Fruit fly (Drosophila melanogaster) whole organism, embryonic: ENCODE data around the gene RpS28-like.

Source experiments
- Atf3 ChIP-seq: fragments of 200-800 bp; sonication (Bioruptor generic); optimal IDR thresholded peaks from 3 replicates; lab custom pipeline; 2016; ENCODE audit warnings: missing biosample characterization, missing genetic modification characterization
- CG10654 ChIP-seq: fragments of 200-800 bp; sonication (Bioruptor generic); optimal IDR thresholded peaks from 2 replicates; lab custom pipeline; 2016; ENCODE audit warnings: missing biosample characterization, missing genetic modification characterization
- CG11560 ChIP-seq: fragments of 200-800 bp; sonication (Bioruptor generic); IDR thresholded peaks from 3 replicates; pipeline ENCODE4 v1.3.6; 2022; ENCODE audit warnings: missing biosample characterization, missing genetic modification characterization
- CG15696 ChIP-seq: fragments of 200-800 bp; sonication (Bioruptor generic); optimal IDR thresholded peaks from 2 replicates; lab custom pipeline; 2019; ENCODE audit warnings: missing biosample characterization, mild to moderate bottlenecking, missing genetic modification characterization, moderate library complexity
- CG17612 ChIP-seq: fragments of 200-800 bp; sonication (Bioruptor generic); IDR thresholded peaks from 2 replicates; pipeline ENCODE4 v1.3.6; 2022; ENCODE audit warnings: missing biosample characterization, missing genetic modification characterization
- CG18011 ChIP-seq: fragments of 200-800 bp; sonication (Bioruptor generic); optimal IDR thresholded peaks from 2 replicates; lab custom pipeline; 2017; ENCODE audit warnings: missing biosample characterization, missing genetic modification characterization, mild to moderate bottlenecking, moderate library complexity, missing genotype
- CG18599 ChIP-seq: fragments of 200-800 bp; sonication (Bioruptor generic); optimal IDR thresholded peaks from 3 replicates; lab custom pipeline; 2017; ENCODE audit warnings: missing biosample characterization, missing genetic modification characterization, mild to moderate bottlenecking, moderate library complexity, missing genetic modification reagents
- CG2129 ChIP-seq: fragments of 200-800 bp; sonication (Bioruptor generic); IDR thresholded peaks from 2 replicates; pipeline ENCODE4 v1.3.6; 2022; ENCODE audit warnings: missing biosample characterization, missing genetic modification characterization; ENCODE audit not compliant: partially characterized antibody
- CG2712 ChIP-seq: fragments of 200-800 bp; optimal IDR thresholded peaks from 3 replicates; lab custom pipeline; 2019; ENCODE audit warnings: missing biosample characterization, mild to moderate bottlenecking, missing genetic modification characterization, moderate library complexity
- CG4328 ChIP-seq: fragments of 200-800 bp; sonication (Bioruptor generic); optimal IDR thresholded peaks from 3 replicates; lab custom pipeline; 2017; ENCODE audit warnings: missing biosample characterization, missing genetic modification reagents, missing genetic modification characterization
- CG4617 ChIP-seq: fragments of 200-800 bp; sonication (Bioruptor generic); optimal IDR thresholded peaks from 3 replicates; lab custom pipeline; 2016; ENCODE audit warnings: missing biosample characterization, missing genetic modification characterization, borderline replicate concordance
- CG7745 ChIP-seq: fragments of 200-800 bp; sonication (Bioruptor generic); optimal IDR thresholded peaks from 2 replicates; lab custom pipeline; 2018; ENCODE audit warnings: missing biosample characterization, mild to moderate bottlenecking, missing genetic modification characterization, moderate library complexity
- CG7786 ChIP-seq: fragments of 200-800 bp; sonication (Bioruptor generic); optimal IDR thresholded peaks from 2 replicates; lab custom pipeline; 2016; ENCODE audit warnings: missing biosample characterization, missing genetic modification characterization
- CG7987 ChIP-seq: fragments of 200-800 bp; sonication (Bioruptor generic); optimal IDR thresholded peaks from 2 replicates; lab custom pipeline; 2018; ENCODE audit warnings: missing biosample characterization, mild to moderate bottlenecking, missing genetic modification characterization, moderate library complexity
- CG8281 ChIP-seq: fragments of 200-800 bp; sonication (Bioruptor generic); optimal IDR thresholded peaks from 2 replicates; lab custom pipeline; 2018; ENCODE audit warnings: missing biosample characterization, mild to moderate bottlenecking, missing genetic modification characterization, moderate library complexity
- D ChIP-seq, 2 experiments: fragments of 200-800 bp in 1 of 2; fragments of >200 bp in 1 of 2; sonication (Bioruptor generic) in 1 of 2; optimal IDR thresholded peaks; 2 replicates in 1 of 2; 3 replicates in 1 of 2; lab custom pipeline; 2017; ENCODE audit warnings: mild to moderate bottlenecking in 1 of 2, missing biosample characterization in 1 of 2, missing genetic modification characterization in 1 of 2, missing genetic modification reagents in 1 of 2
- D19A ChIP-seq: fragments of 200-800 bp; optimal IDR thresholded peaks from 3 replicates; lab custom pipeline; 2019; ENCODE audit warnings: missing biosample characterization, mild to moderate bottlenecking, missing genetic modification characterization, moderate library complexity
- Fer2 ChIP-seq: fragments of 200-800 bp; sonication (Bioruptor generic); optimal IDR thresholded peaks from 2 replicates; lab custom pipeline; 2018; ENCODE audit warnings: missing biosample characterization, mild to moderate bottlenecking, missing genetic modification characterization, moderate library complexity
- HLH3B ChIP-seq: fragments of 200-800 bp; sonication (Bioruptor generic); IDR thresholded peaks from 2 replicates; pipeline ENCODE4 v1.3.6; 2022; ENCODE audit warnings: missing biosample characterization, missing genetic modification characterization
- HLHmδ ChIP-seq: fragments of 200-800 bp; sonication (Bioruptor generic); optimal IDR thresholded peaks from 2 replicates; lab custom pipeline; 2018; ENCODE audit warnings: missing biosample characterization, mild to moderate bottlenecking, missing genetic modification characterization, moderate library complexity
- MTF-1 ChIP-seq: fragments of 200-800 bp; sonication (Bioruptor generic); optimal IDR thresholded peaks from 2 replicates; lab custom pipeline; 2018; ENCODE audit warnings: missing biosample characterization, mild to moderate bottlenecking, missing genetic modification characterization, borderline replicate concordance
- Med ChIP-seq: fragments of 200-800 bp; sonication (Bioruptor generic); peaks from one replicate; lab custom pipeline; 2016; ENCODE audit warnings: missing biosample characterization, missing genetic modification characterization, mild to moderate bottlenecking, inconsistent platforms, moderate library complexity
- Mes4 ChIP-seq: fragments of 200-800 bp; sonication (Bioruptor generic); optimal IDR thresholded peaks from 2 replicates; lab custom pipeline; 2016; ENCODE audit warnings: missing biosample characterization, missing genetic modification characterization
- Nf-YC ChIP-seq: fragments of 200-800 bp; optimal IDR thresholded peaks from 3 replicates; lab custom pipeline; 2019; ENCODE audit warnings: missing biosample characterization, mild to moderate bottlenecking, missing genetic modification characterization, moderate library complexity
- NfI ChIP-seq: fragments of 200-800 bp; sonication (Bioruptor generic); optimal IDR thresholded peaks from 3 replicates; lab custom pipeline; 2018; ENCODE audit warnings: missing biosample characterization, mild to moderate bottlenecking, missing genetic modification characterization, moderate library complexity
- Oaz ChIP-seq: fragments of 200-800 bp; sonication (Bioruptor generic); IDR thresholded peaks from 2 replicates; pipeline ENCODE4 v1.3.6; 2022; ENCODE audit warnings: missing biosample characterization, missing genetic modification characterization
- Opbp ChIP-seq: fragments of 200-800 bp; sonication (Bioruptor generic); IDR thresholded peaks from 3 replicates; pipeline ENCODE4 v1.3.6; 2022; ENCODE audit warnings: missing biosample characterization, missing genetic modification characterization; ENCODE audit not compliant: partially characterized antibody
- Pdp1 ChIP-seq, 2 experiments: fragments of 200-800 bp; sonication (Bioruptor generic); optimal IDR thresholded peaks; 3 replicates each; lab custom pipeline; 2016; ENCODE audit warnings: missing biosample characterization in 2 of 2, missing genetic modification characterization in 2 of 2, mild to moderate bottlenecking in 1 of 2, moderate library complexity in 1 of 2
- aop ChIP-seq: fragments of 200-800 bp; sonication (Bioruptor generic); IDR thresholded peaks from 2 replicates; pipeline ENCODE4 v1.3.6; 2022; ENCODE audit warnings: missing biosample characterization, missing genetic modification characterization
- ara ChIP-seq: fragments of 200-800 bp; sonication (Bioruptor generic); IDR thresholded peaks from 2 replicates; pipeline ENCODE4 v1.3.6; 2022; ENCODE audit warnings: missing biosample characterization, missing genetic modification characterization
- ash1 ChIP-seq: fragments of 200-800 bp; sonication (Bioruptor generic); optimal IDR thresholded peaks from 2 replicates; lab custom pipeline; 2018; ENCODE audit warnings: missing biosample characterization, mild to moderate bottlenecking, missing genetic modification characterization
- bsh ChIP-seq, 2 experiments: fragments of 200-800 bp; sonication (Bioruptor generic); optimal IDR thresholded peaks; 2 replicates each; lab custom pipeline; 2017 to 2018; ENCODE audit warnings: mild to moderate bottlenecking in 2 of 2, missing biosample characterization in 2 of 2, missing genetic modification characterization in 2 of 2, moderate library complexity in 1 of 2
- chif ChIP-seq, 2 experiments: fragments of 200-800 bp; sonication (Bioruptor generic); optimal IDR thresholded peaks; 3 replicates each; lab custom pipeline; 2016; ENCODE audit warnings: missing biosample characterization in 2 of 2, missing genetic modification characterization in 2 of 2
- disco-r ChIP-seq: fragments of 200-800 bp; sonication (Bioruptor generic); optimal IDR thresholded peaks from 2 replicates; lab custom pipeline; 2016; ENCODE audit warnings: missing biosample characterization, missing genetic modification characterization
- dysf ChIP-seq: fragments of 200-800 bp; sonication (Bioruptor generic); IDR thresholded peaks from 3 replicates; pipeline ENCODE4 v1.3.6; 2022; ENCODE audit warnings: missing biosample characterization, missing genetic modification characterization
- gce ChIP-seq: fragments of 200-800 bp; sonication (Bioruptor generic); IDR thresholded peaks from 3 replicates; pipeline ENCODE4 v1.3.6; 2022; ENCODE audit warnings: missing biosample characterization, missing genetic modification characterization
- h ChIP-seq: fragments of >200 bp; optimal IDR thresholded peaks from 2 replicates; lab custom pipeline; 2017
- kni ChIP-seq: fragments of 200-800 bp; sonication (Bioruptor generic); optimal IDR thresholded peaks from 3 replicates; lab custom pipeline; 2017; ENCODE audit warnings: mild to moderate bottlenecking, missing biosample characterization, missing genetic modification reagents, missing genetic modification characterization
- nom ChIP-seq: fragments of 200-800 bp; sonication (Bioruptor generic); optimal IDR thresholded peaks from 2 replicates; lab custom pipeline; 2017; ENCODE audit warnings: missing biosample characterization, missing genetic modification characterization, mild to moderate bottlenecking, moderate library complexity, missing genetic modification reagents
- odd ChIP-seq: fragments of 200-800 bp; sonication (Bioruptor generic); optimal IDR thresholded peaks from 2 replicates; lab custom pipeline; 2017; ENCODE audit warnings: missing biosample characterization, mild to moderate bottlenecking, missing genetic modification characterization
- otp ChIP-seq: fragments of 200-800 bp; sonication (Bioruptor generic); IDR thresholded peaks from 3 replicates; pipeline ENCODE4, ENCODE4 v1.3.6; 2022; ENCODE audit warnings: missing biosample characterization, missing genetic modification characterization
- pho ChIP-seq: fragments of 200-800 bp; sonication (Bioruptor generic); optimal IDR thresholded peaks from 2 replicates; lab custom pipeline; 2016; ENCODE audit warnings: missing biosample characterization, missing genetic modification characterization
- phol ChIP-seq: fragments of 200-800 bp; sonication (Bioruptor generic); optimal IDR thresholded peaks from 3 replicates; lab custom pipeline; 2018; ENCODE audit warnings: missing biosample characterization, mild to moderate bottlenecking, missing genetic modification characterization, moderate library complexity
- sisA ChIP-seq: fragments of 200-800 bp; sonication (Bioruptor generic); IDR thresholded peaks from 2 replicates; pipeline ENCODE4 v1.3.6; 2022; ENCODE audit warnings: missing biosample characterization, missing genetic modification characterization
- slou ChIP-seq: fragments of 200-800 bp; sonication (Bioruptor generic); optimal IDR thresholded peaks from 3 replicates; lab custom pipeline; 2016; ENCODE audit warnings: missing biosample characterization, missing genetic modification characterization
- sqz ChIP-seq: fragments of 200-800 bp; sonication (Bioruptor generic); optimal IDR thresholded peaks from 3 replicates; lab custom pipeline; 2018; ENCODE audit warnings: missing biosample characterization, mild to moderate bottlenecking, missing genetic modification characterization
- tup ChIP-seq: fragments of 200-800 bp; sonication (Bioruptor generic); optimal IDR thresholded peaks from 2 replicates; lab custom pipeline; 2016; ENCODE audit warnings: missing biosample characterization, mild to moderate bottlenecking, missing genetic modification characterization, moderate library complexity
- zf30C ChIP-seq: fragments of 200-800 bp; sonication (Bioruptor generic); optimal IDR thresholded peaks from 3 replicates; lab custom pipeline; 2018; ENCODE audit warnings: missing biosample characterization, mild to moderate bottlenecking, missing genetic modification characterization

Gene RpS28-like

DNA sequence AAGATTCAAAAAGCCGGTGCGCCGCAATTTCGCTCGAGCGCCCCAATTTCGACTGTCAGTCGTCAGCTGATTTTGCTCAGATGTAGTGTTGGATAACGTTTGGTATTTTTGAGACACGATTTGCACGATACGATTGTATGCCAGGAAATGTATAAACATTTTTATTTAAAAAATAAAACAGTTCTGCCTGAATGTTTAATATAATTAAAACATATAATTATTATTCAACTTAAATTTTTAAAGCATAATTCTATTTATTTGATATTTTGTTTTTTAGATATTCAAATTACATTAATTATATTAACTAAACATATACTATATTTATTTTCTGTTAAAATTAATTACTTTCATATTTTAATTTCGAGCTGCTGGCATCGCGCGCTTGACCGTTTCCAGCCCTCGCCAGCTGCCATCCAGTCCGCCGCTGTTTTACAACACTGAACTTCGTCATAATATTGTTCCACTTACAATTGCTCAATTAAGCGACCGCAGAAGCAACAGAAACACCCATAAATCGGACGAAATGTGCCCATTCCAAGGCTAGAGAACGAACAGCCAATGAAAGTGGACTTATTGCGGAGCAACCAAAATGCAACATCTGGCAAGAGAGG, 5.5 kb upstream of the RpS28-like start, which contains the start of the genes FucTB and scat (continued):
- peak; percentile 84 for TF ChIP-seq CG11560 (tag; lab: Robert Waterston, UW)
- TF ChIP-seq Oaz: peak; percentile 82
- TF ChIP-seq bsh (GFP tag; optimal IDR thresholded peaks at IDR 0.05; lab: Kevin White, UChicago): peak; percentile 27 to 85
- no peak for TF ChIP-seq ash1
- TF ChIP-seq aop (GFP tag; lab: Robert Waterston, UW): 0 out of 2 replicates have a peak, but pooled peaks have one; percentile 27
- no peak for TF ChIP-seq h
- peak; percentile 81 for TF ChIP-seq ara (GFP tag; lab: Robert Waterston, UW)
- TF ChIP-seq CG4328: peak; percentile 89
- peak; percentile 44 for TF ChIP-seq CG7786 (GFP tag; lab: Kevin White, UChicago)
- peak; percentile 92 for TF ChIP-seq NfI (GFP tag; lab: Kevin White, UChicago)
- TF ChIP-seq HLH3B (GFP tag; lab: Robert Waterston, UW): peak; percentile 92
- peak; percentile 95 for TF ChIP-seq dysf
- peak; percentile 93 for TF ChIP-seq sisA (GFP tag; lab: Robert Waterston, UW)
- TF ChIP-seq Pdp1 (GFP tag; optimal IDR thresholded peaks at IDR 0.05; lab: Kevin White, UChicago): peak; percentile 66 to 69
- peak; percentile 36 to 62 for TF ChIP-seq chif (GFP tag; optimal IDR thresholded peaks at IDR 0.05; lab: Kevin White, UChicago)
- TF ChIP-seq disco-r (GFP tag; lab: Kevin White, UChicago): no peak
- TF ChIP-seq CG18011 (GFP tag; lab: Kevin White, UChicago): peak; percentile 67
- peak; percentile 90 for TF ChIP-seq CG18599 (GFP tag; lab: Kevin White, UChicago)
- TF ChIP-seq odd: peak; percentile 78
- TF ChIP-seq tup (GFP tag; lab: Kevin White, UChicago): peak; percentile 47
- no peak for TF ChIP-seq CG7745
- peak; percentile 88 for TF ChIP-seq slou (GFP tag; lab: Kevin White, UChicago)
- TF ChIP-seq CG4617 (GFP tag; lab: Kevin White, UChicago): peak; percentile 83
- no peak for TF ChIP-seq D (optimal IDR thresholded peaks at IDR 0.05; lab: Kevin White, UChicago)
- TF ChIP-seq D (GFP tag; optimal IDR thresholded peaks at IDR 0.05; lab: Kevin White, UChicago): peak; percentile 76
- TF ChIP-seq Nf-YC (tag; lab: Kevin White, UChicago): peak; percentile 86
- peak; percentile 58 for TF ChIP-seq Atf3
- TF ChIP-seq CG8281 (tag; lab: Kevin White, UChicago): peak; percentile 73
- peak; percentile 55; the same call in 1 of the 3 replicates for TF ChIP-seq Opbp (GFP tag; lab: Robert Waterston, UW)
- peak; percentile 96 for TF ChIP-seq CG2712
- peak; percentile 62; the same call in 1 of the 2 replicates for TF ChIP-seq CG17612 (GFP tag; lab: Robert Waterston, UW)
- peak; percentile 72 for TF ChIP-seq pho
- no peak for TF ChIP-seq D19A
- TF ChIP-seq zf30C (GFP tag; lab: Kevin White, UChicago): no peak
- peak; percentile 60 for TF ChIP-seq CG7987 (GFP tag; lab: Kevin White, UChicago)
- TF ChIP-seq sqz (GFP tag; lab: Kevin White, UChicago): no peak
- no peak for TF ChIP-seq HLHmδ (GFP tag; lab: Kevin White, UChicago)
- TF ChIP-seq otp (GFP tag; lab: Robert Waterston, UW): peak; percentile 71; the same call in 1 of the 3 replicates
- TF ChIP-seq nom (GFP tag; lab: Kevin White, UChicago): no peak
- TF ChIP-seq CG10654 (GFP tag; lab: Kevin White, UChicago): peak; percentile 86
- TF ChIP-seq Mes4 (GFP tag; lab: Kevin White, UChicago): no peak
- peak; percentile 6 for TF ChIP-seq MTF-1
- peak; percentile 85 for TF ChIP-seq Med (GFP tag; lab: Kevin White, UChicago)
- TF ChIP-seq gce: peak; percentile 67; the same call in 1 of the 3 replicates
- TF ChIP-seq CG15696: peak; percentile 97
- peak; percentile 98 for TF ChIP-seq phol (tag; lab: Kevin White, UChicago)
- no peak for TF ChIP-seq CG2129 (GFP tag; lab: Robert Waterston, UW)
- TF ChIP-seq Fer2 (tag; lab: Kevin White, UChicago): peak; percentile 91
- TF ChIP-seq kni: peak; percentile 16
